Worm (Caenorhabditis elegans) whole organism, early embryonic: ENCODE measurements around the gene zig-4.

ENCODE experiments used
- B0310.2 ChIP-seq: sonication (generic microtip); optimal IDR thresholded peaks from 2 replicates; lab custom pipeline; 2016; ENCODE audit warnings: mild to moderate bottlenecking, missing genetic modification characterization, missing compliant biosample characterization
- F13C5.2 ChIP-seq: sonication (generic microtip); optimal IDR thresholded peaks from 2 replicates; lab custom pipeline; 2017; ENCODE audit warnings: mild to moderate bottlenecking, missing genetic modification characterization, inconsistent platforms, missing compliant biosample characterization
- ama-1 ChIP-seq: fragments of 150-350 bp; optimal IDR thresholded peaks from 2 replicates; lab custom pipeline; 2014
- ceh-13 ChIP-seq: fragments of 200-800 bp; sonication (Bioruptor generic); optimal IDR thresholded peaks from 2 replicates; lab custom pipeline; 2018; ENCODE audit warnings: mild to moderate bottlenecking, missing genetic modification characterization, missing compliant biosample characterization
- ets-7 ChIP-seq: sonication (generic microtip); optimal IDR thresholded peaks from 2 replicates; lab custom pipeline; 2016; ENCODE audit warnings: missing genotype, missing genetic modification characterization, missing compliant biosample characterization
- flt-1 ChIP-seq: fragments of 200-800 bp; sonication (Bioruptor generic); IDR thresholded peaks from 2 replicates; pipeline ENCODE4 v1.3.6; 2022; ENCODE audit warnings: missing genetic modification characterization, missing compliant biosample characterization
- hmg-4 ChIP-seq: fragments of 200-800 bp; sonication (Bioruptor generic); optimal IDR thresholded peaks from 2 replicates; lab custom pipeline; 2018; ENCODE audit warnings: mild to moderate bottlenecking, missing genetic modification characterization, missing compliant biosample characterization
- pes-1 ChIP-seq: fragments of 200-800 bp; sonication (Bioruptor generic); IDR thresholded peaks from 2 replicates; pipeline ENCODE4 v1.3.6; 2022; ENCODE audit warnings: missing genetic modification reagents, missing genetic modification characterization, missing compliant biosample characterization
- scrt-1 ChIP-seq: fragments of 200-800 bp; sonication (Bioruptor generic); IDR thresholded peaks from 2 replicates; pipeline ENCODE4 v1.3.6; 2022; ENCODE audit warnings: missing genetic modification characterization, missing compliant biosample characterization
- sea-1 ChIP-seq: fragments of 200-800 bp; sonication (Bioruptor generic); conservative IDR thresholded peaks from 2 replicates; pipeline ENCODE4 v1.3.6; 2022; ENCODE audit warnings: missing genetic modification characterization, missing compliant biosample characterization

ce11 chrX:7951578-7951977, 26.3 kb downstream of the zig-4 start:
- TF ChIP-seq pes-1 (GFP tag; lab: Robert Waterston, UW) (no peak), ceh-13 (no peak), hmg-4 (GFP tag; lab: Kevin White, UChicago) (peak; percentile 93), sea-1 (GFP tag; lab: Robert Waterston, UW) (peak; percentile 61; the same call in 1 of the 2 replicates), flt-1 (GFP tag; lab: Robert Waterston, UW) (no peak), ets-7 (tag; lab: Kevin White, UChicago) (no peak), scrt-1 (GFP tag; lab: Robert Waterston, UW) (peak; percentile 70), ama-1 (no peak), F13C5.2 (tag; lab: Kevin White, UChicago) (peak; percentile 81), B0310.2 (tag; lab: Kevin White, UChicago) (peak; percentile 41)
